Worm (Caenorhabditis elegans): Measurements from ENCODE around the gene Y51A2B.5.

- no peak for TF ChIP-seq ama-1 (optimal IDR thresholded peaks at IDR 0.05)
- TF ChIP-seq sea-1 (GFP tag; conservative IDR thresholded peaks at IDR 0.05), result no peak
- TF ChIP-seq scrt-1 (GFP tag; IDR thresholded peaks at IDR 0.05), result no peak
- TF ChIP-seq pes-1 (GFP tag; IDR thresholded peaks at IDR 0.05), result no peak
These were observed 25.0 kb downstream of the Y51A2B.5 start, which contains the start of gene txt-8 for ce11 chrV:18414051-18414450.
